Worm (Caenorhabditis elegans) whole organism, L2 larva: ENCODE data around the gene F35C5.12.

Experiments
- ceh-82 ChIP-seq: fragments of 150-350 bp; optimal IDR thresholded peaks from 2 replicates; lab custom pipeline; 2014; ENCODE audit warnings: missing biosample characterization, missing genetic modification characterization
- dmd-4 ChIP-seq: sonication (generic microtip); optimal IDR thresholded peaks from 2 replicates; lab custom pipeline; 2017; ENCODE audit warnings: missing biosample characterization, missing genetic modification characterization
- nhr-23 ChIP-seq: fragments of 150-350 bp; optimal IDR thresholded peaks from 2 replicates; lab custom pipeline; 2014; ENCODE audit warnings: missing biosample characterization, missing genetic modification reagents, missing genetic modification characterization
- skn-1 ChIP-seq: sonication (generic microtip); optimal IDR thresholded peaks from 2 replicates; lab custom pipeline; 2017; ENCODE audit warnings: missing biosample characterization, missing genetic modification characterization
- snpc-4 ChIP-seq: fragments of 150-350 bp; optimal IDR thresholded peaks from 2 replicates; lab custom pipeline; 2014; ENCODE audit warnings: missing biosample characterization, missing genetic modification characterization
- zag-1 ChIP-seq: fragments of 150-350 bp; optimal IDR thresholded peaks from 2 replicates; lab custom pipeline; 2014; ENCODE audit warnings: missing biosample characterization, missing genetic modification characterization

DNA sequence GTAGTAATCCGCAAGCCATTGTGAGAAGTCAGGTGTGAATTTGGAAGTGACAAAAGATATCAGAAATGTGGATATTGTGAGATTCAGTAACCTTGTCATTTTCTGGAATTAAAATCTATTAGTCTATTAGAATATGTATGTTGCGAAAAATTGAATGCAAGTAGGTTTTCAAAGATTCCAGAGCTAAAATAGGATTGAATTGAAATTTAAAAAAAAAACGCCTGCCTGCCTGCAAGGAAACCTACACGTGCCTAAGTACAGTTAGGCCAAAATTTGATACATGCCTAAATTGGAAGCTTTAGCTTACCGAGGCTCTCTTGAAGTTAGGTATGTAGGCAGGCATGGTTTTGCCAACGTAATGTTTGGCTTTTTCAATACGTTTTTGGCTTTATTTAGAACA is 20.9 kb upstream of the F35C5.12 start, which contains the start of gene lips-9:
- no peak for TF ChIP-seq skn-1
- no peak for TF ChIP-seq snpc-4 (tag; lab: Kevin White, UChicago)
- no peak for TF ChIP-seq dmd-4 (tag; lab: Kevin White, UChicago)
- TF ChIP-seq zag-1 (tag; lab: Kevin White, UChicago): no peak
- no peak for TF ChIP-seq ceh-82
- no peak for TF ChIP-seq nhr-23 (tag; lab: Kevin White, UChicago)
